Worm (Caenorhabditis elegans): ENCODE data around the gene M01F1.9.
"Not testable (repeated sequence)": the region's sequence is repeated elsewhere in the genome, so short reads cannot be mapped to it uniquely, and the experiment has no call there.

The M01F1.9 gene

ce11 chrIII:3454045-3454444, 44.8 kb downstream of the M01F1.9 start, which contains the start of gene C34C12.1:
Gene C34C12.1, plus strand, starts transcription at chrIII:3454345.
- TF ChIP-seq M03D4.4 (tag; optimal IDR thresholded peaks at IDR 0.05); blmp-1 (tag; optimal IDR thresholded peaks at IDR 0.05); elt-1 (tag; optimal IDR thresholded peaks at IDR 0.05; ENCODE audit: borderline replicate concordance, insufficient read depth): not testable (repeated sequence)

- not testable (repeated sequence) for TF ChIP-seq unc-62 (GFP tag; optimal IDR thresholded peaks at IDR 0.05); nhr-28 (tag; optimal IDR thresholded peaks at IDR 0.05); mls-2 (tag; optimal IDR thresholded peaks at IDR 0.05)
Observed at ce11 chrIII:3453486-3453885, 45.4 kb downstream of the M01F1.9 start, which contains the start of gene C34C12.2. Gene C34C12.2, plus strand, starts transcription at chrIII:3453786.

ce11 chrIII:3452563-3453210, 46.2 kb downstream of the M01F1.9 start, which contains the start of the genes K01A11.3 and C34C12.12:
Gene K01A11.3, minus strand, starts transcription at chrIII:3452613.
Gene C34C12.12, plus strand, starts transcription at chrIII:3453194.
- TF ChIP-seq ceh-83 (GFP tag; optimal IDR thresholded peaks at IDR 0.05) (no peak), elt-1 (tag; optimal IDR thresholded peaks at IDR 0.05; ENCODE audit: borderline replicate concordance, insufficient read depth) (no peak), ces-1 (GFP tag; optimal IDR thresholded peaks at IDR 0.05) (no peak), mab-5 (tag; optimal IDR thresholded peaks at IDR 0.05) (no peak), ceh-39 (tag; optimal IDR thresholded peaks at IDR 0.05) (no peak), bed-3 (GFP tag; optimal IDR thresholded peaks at IDR 0.05) (no peak), ceh-43 (GFP tag; optimal IDR thresholded peaks at IDR 0.05) (no peak), M03D4.4 (tag; optimal IDR thresholded peaks at IDR 0.05) (no peak), unc-120 (tag; optimal IDR thresholded peaks at IDR 0.05; ENCODE audit: poor library complexity, severe bottlenecking) (no peak)

- TF ChIP-seq lin-13 (tag; optimal IDR thresholded peaks at IDR 0.05) (no peak), mep-1 (tag; optimal IDR thresholded peaks at IDR 0.05) (no peak), hlh-1 (tag; optimal IDR thresholded peaks at IDR 0.05) (no peak)
Observed at ce11 chrIII:3444139-3444538, 54.7 kb downstream of the M01F1.9 start, which contains the start of gene spe-41. Gene spe-41, minus strand, starts transcription at chrIII:3444210.

Data from whole organism, mixed stage, embryonic.